Worm (Caenorhabditis elegans) whole organism, late embryonic: ENCODE data around the gene Y46H3C.7.

Experiments used
- C38D4.7 ChIP-seq: fragments of 200-800 bp; sonication (Bioruptor generic); optimal IDR thresholded peaks from 2 replicates; lab custom pipeline; 2018; ENCODE audit warnings: mild to moderate bottlenecking, missing genetic modification characterization, moderate library complexity, missing compliant biosample characterization
- F13H6.1 ChIP-seq: sonication (generic microtip); optimal IDR thresholded peaks from 2 replicates; lab custom pipeline; 2016; ENCODE audit warnings: missing genetic modification characterization, missing compliant biosample characterization
- che-1 ChIP-seq: sonication (generic microtip); optimal IDR thresholded peaks from 2 replicates; lab custom pipeline; 2016; ENCODE audit warnings: mild to moderate bottlenecking, missing genetic modification characterization, missing compliant biosample characterization
- lim-6 ChIP-seq: sonication (generic microtip); optimal IDR thresholded peaks from 2 replicates; lab custom pipeline; 2016; ENCODE audit warnings: missing genetic modification characterization, missing compliant biosample characterization
- npax-4 ChIP-seq: sonication (generic microtip); optimal IDR thresholded peaks from 2 replicates; lab custom pipeline; 2016; ENCODE audit warnings: missing genetic modification characterization, missing compliant biosample characterization
- pag-3 ChIP-seq: sonication (generic microtip); optimal IDR thresholded peaks from 2 replicates; lab custom pipeline; 2016; ENCODE audit warnings: missing compliant biosample characterization, missing genetic modification characterization, borderline replicate concordance
- tbx-2 ChIP-seq: sonication (generic microtip); optimal IDR thresholded peaks from 2 replicates; lab custom pipeline; 2016; ENCODE audit warnings: missing genetic modification characterization, missing compliant biosample characterization

- TF ChIP-seq npax-4 (no peak), F13H6.1 (tag; lab: Kevin White, UChicago) (no peak), che-1 (tag; lab: Kevin White, UChicago) (no peak), tbx-2 (tag; lab: Kevin White, UChicago) (no peak), pag-3 (no peak), C38D4.7 (GFP tag; lab: Kevin White, UChicago) (no peak), lim-6 (no peak)
Observed at ce11 chrV:1668216-1668615, 25.6 kb downstream of the Y46H3C.7 start, which contains the start of gene irld-42.
